Fruit fly (Drosophila melanogaster): Measurements from ENCODE around the gene Lint-1.

dm6 chrX:11143820-11144219 lies 5.3 kb upstream of the Lint-1 start, which contains the start of gene CG15201:
- TF ChIP-seq CTCF (optimal IDR thresholded peaks at IDR 0.05) = no peak
- TF ChIP-seq CG8478 (optimal IDR thresholded peaks at IDR 0.05) = no peak

Data from S2 (cell line).